Worm (Caenorhabditis elegans) whole organism, late embryonic: ENCODE measurements around the gene piga-1.
A peak's percentile ranks its signal among the peaks of the same experiment; 100 is the strongest.

ENCODE experiments used
- C38D4.7 ChIP-seq: fragments of 200-800 bp; sonication (Bioruptor generic); optimal IDR thresholded peaks from 2 replicates; lab custom pipeline; 2018; ENCODE audit warnings: mild to moderate bottlenecking, missing genetic modification characterization, moderate library complexity, missing compliant biosample characterization
- F13H6.1 ChIP-seq: sonication (generic microtip); optimal IDR thresholded peaks from 2 replicates; lab custom pipeline; 2016; ENCODE audit warnings: missing genetic modification characterization, missing compliant biosample characterization
- K09A11.1 ChIP-seq: sonication (generic microtip); optimal IDR thresholded peaks from 2 replicates; lab custom pipeline; 2017; ENCODE audit warnings: antibody characterized with exemption, mild to moderate bottlenecking, missing genetic modification characterization, missing compliant biosample characterization; ENCODE audit not compliant: insufficient read depth
- T23F11.4 ChIP-seq: fragments of 200-800 bp; sonication (Bioruptor generic); optimal IDR thresholded peaks from 2 replicates; lab custom pipeline; 2018; ENCODE audit warnings: mild to moderate bottlenecking, missing genetic modification characterization, missing compliant biosample characterization
- ceh-18 ChIP-seq: sonication (generic microtip); optimal IDR thresholded peaks from 2 replicates; lab custom pipeline; 2016; ENCODE audit warnings: missing genetic modification characterization, missing compliant biosample characterization
- ceh-30 ChIP-seq: fragments of 150-350 bp; optimal IDR thresholded peaks from 2 replicates; lab custom pipeline; 2014; ENCODE audit warnings: missing biosample characterization, missing genetic modification characterization
- ceh-48 ChIP-seq: sonication (generic microtip); optimal IDR thresholded peaks from 2 replicates; lab custom pipeline; 2016; ENCODE audit warnings: missing genetic modification characterization, inconsistent platforms, missing compliant biosample characterization
- che-1 ChIP-seq: sonication (generic microtip); optimal IDR thresholded peaks from 2 replicates; lab custom pipeline; 2016; ENCODE audit warnings: mild to moderate bottlenecking, missing genetic modification characterization, missing compliant biosample characterization
- dmd-4 ChIP-seq: sonication (generic microtip); optimal IDR thresholded peaks from 2 replicates; lab custom pipeline; 2016; ENCODE audit warnings: borderline replicate concordance, missing genetic modification characterization, missing compliant biosample characterization
- dve-1 ChIP-seq: sonication (generic microtip); optimal IDR thresholded peaks from 2 replicates; lab custom pipeline; 2017; ENCODE audit warnings: antibody characterized with exemption, mild to moderate bottlenecking, missing genetic modification characterization, missing compliant biosample characterization
- elt-2 ChIP-seq: sonication (generic microtip); optimal IDR thresholded peaks from 2 replicates; lab custom pipeline; 2016; ENCODE audit warnings: missing genetic modification reagents, missing genetic modification characterization, missing compliant biosample characterization
- elt-4 ChIP-seq: sonication (generic microtip); optimal IDR thresholded peaks from 2 replicates; lab custom pipeline; 2016; ENCODE audit warnings: missing genetic modification characterization, missing compliant biosample characterization
- eyg-1 ChIP-seq: sonication (generic microtip); optimal IDR thresholded peaks from 2 replicates; lab custom pipeline; 2016; ENCODE audit warnings: missing genotype, missing genetic modification characterization, missing compliant biosample characterization
- hlh-13 ChIP-seq: fragments of 200-800 bp; sonication (Bioruptor generic); optimal IDR thresholded peaks from 2 replicates; lab custom pipeline; 2018; ENCODE audit warnings: mild to moderate bottlenecking, missing genetic modification characterization, missing compliant biosample characterization
- hlh-30 ChIP-seq: sonication (generic microtip); optimal IDR thresholded peaks from 2 replicates; lab custom pipeline; 2017; ENCODE audit warnings: antibody characterized with exemption, missing genetic modification characterization, missing compliant biosample characterization; ENCODE audit not compliant: insufficient read depth
- lin-11 ChIP-seq: fragments of 200-800 bp; sonication (Bioruptor generic); optimal IDR thresholded peaks from 2 replicates; lab custom pipeline; 2018; ENCODE audit warnings: mild to moderate bottlenecking, missing genetic modification characterization, missing compliant biosample characterization
- nfya-1 ChIP-seq: sonication (generic microtip); optimal IDR thresholded peaks from 2 replicates; lab custom pipeline; 2017; ENCODE audit warnings: missing genetic modification characterization, mild to moderate bottlenecking, missing compliant biosample characterization, antibody characterized with exemption, moderate library complexity
- nhr-11 ChIP-seq: fragments of 150-350 bp; optimal IDR thresholded peaks from 2 replicates; lab custom pipeline; 2014; ENCODE audit warnings: missing biosample characterization, missing genetic modification characterization
- nhr-232 ChIP-seq: sonication (generic microtip); optimal IDR thresholded peaks from 2 replicates; lab custom pipeline; 2016; ENCODE audit warnings: missing genetic modification characterization, missing compliant biosample characterization
- pax-1 ChIP-seq: fragments of 150-350 bp; optimal IDR thresholded peaks from 2 replicates; lab custom pipeline; 2014; ENCODE audit warnings: missing biosample characterization, missing genetic modification characterization
- pha-4 ChIP-seq: fragments of 150-350 bp; optimal IDR thresholded peaks from 2 replicates; lab custom pipeline; 2018; ENCODE audit warnings: missing biosample characterization, missing genetic modification reagents, missing genetic modification characterization
- pqm-1 ChIP-seq: sonication (generic microtip); optimal IDR thresholded peaks from 2 replicates; lab custom pipeline; 2016; ENCODE audit warnings: missing genetic modification characterization, missing compliant biosample characterization
- ref-2 ChIP-seq: sonication (generic microtip); optimal IDR thresholded peaks from 2 replicates; lab custom pipeline; 2016; ENCODE audit warnings: missing genetic modification characterization, missing compliant biosample characterization
- rnt-1 ChIP-seq: sonication (generic microtip); optimal IDR thresholded peaks from 2 replicates; lab custom pipeline; 2016; ENCODE audit warnings: missing genetic modification characterization, missing compliant biosample characterization
- syd-9 ChIP-seq: sonication (generic microtip); optimal IDR thresholded peaks from 2 replicates; lab custom pipeline; 2016; ENCODE audit warnings: mild to moderate bottlenecking, missing genetic modification characterization, moderate library complexity, missing compliant biosample characterization
- tbx-7 ChIP-seq: sonication (generic microtip); optimal IDR thresholded peaks from 2 replicates; lab custom pipeline; 2016; ENCODE audit warnings: missing genotype, missing genetic modification characterization, missing compliant biosample characterization
- ttx-3 ChIP-seq: sonication (generic microtip); optimal IDR thresholded peaks from 2 replicates; lab custom pipeline; 2016; ENCODE audit warnings: missing genetic modification reagents, missing genetic modification characterization, missing compliant biosample characterization
- unc-3 ChIP-seq, 2 experiments: fragments of 200-800 bp in 1 of 2; sonication (Bioruptor generic) in 1 of 2; sonication (generic microtip) in 1 of 2; conservative IDR thresholded peaks in 1 of 2; optimal IDR thresholded peaks in 1 of 2; 2 replicates each; pipeline versions ENCODE4 v1.3.6 to Lab custom; 2016 to 2022; ENCODE audit warnings: missing compliant biosample characterization in 2 of 2, missing genetic modification characterization in 2 of 2, missing genetic modification reagents in 1 of 2
- unc-55 ChIP-seq: sonication (generic microtip); optimal IDR thresholded peaks from 2 replicates; lab custom pipeline; 2017; ENCODE audit warnings: missing biosample characterization, missing genetic modification reagents, missing genetic modification characterization
- unc-86 ChIP-seq: sonication (generic microtip); optimal IDR thresholded peaks from 2 replicates; lab custom pipeline; 2016; ENCODE audit warnings: missing genetic modification characterization, missing compliant biosample characterization
- zip-5 ChIP-seq: sonication (generic microtip); optimal IDR thresholded peaks from 2 replicates; lab custom pipeline; 2016; ENCODE audit warnings: missing genetic modification characterization, missing compliant biosample characterization
- ztf-16 ChIP-seq: sonication (generic microtip); optimal IDR thresholded peaks from 2 replicates; lab custom pipeline; 2017; ENCODE audit warnings: missing genetic modification characterization, missing compliant biosample characterization

Gene piga-1

DNA sequence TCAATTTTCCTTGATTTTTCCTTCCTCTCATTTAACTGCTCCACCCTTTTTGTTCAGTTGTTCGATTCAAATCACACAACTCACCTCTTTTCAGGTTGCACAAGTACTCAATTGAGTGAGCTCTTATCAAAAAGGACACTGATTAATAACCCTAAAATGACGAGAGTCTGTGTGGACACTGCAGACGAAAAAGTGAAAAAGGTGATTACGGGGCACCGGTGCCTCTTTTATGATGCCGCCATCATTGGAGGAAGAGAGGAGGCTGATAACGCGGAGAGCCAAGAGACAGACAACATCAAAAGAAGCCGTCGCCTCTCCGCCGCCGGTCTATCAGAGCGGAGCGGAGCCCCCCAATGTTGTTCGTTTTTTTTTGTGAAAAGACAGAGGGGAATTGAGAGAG, 36.3 kb downstream of the piga-1 start, which contains the start of gene sptf-2:
Gene sptf-2 (plus strand): TSS at position 297 of the 400 bp plus-strand sequence.
- no peak for TF ChIP-seq unc-3 (GFP tag; conservative IDR thresholded peaks at IDR 0.05; lab: Robert Waterston, UW)
- TF ChIP-seq unc-3 (tag; optimal IDR thresholded peaks at IDR 0.05; lab: Kevin White, UChicago) = no peak
- TF ChIP-seq elt-2 (tag; lab: Kevin White, UChicago) = peak; percentile 93

DNA sequence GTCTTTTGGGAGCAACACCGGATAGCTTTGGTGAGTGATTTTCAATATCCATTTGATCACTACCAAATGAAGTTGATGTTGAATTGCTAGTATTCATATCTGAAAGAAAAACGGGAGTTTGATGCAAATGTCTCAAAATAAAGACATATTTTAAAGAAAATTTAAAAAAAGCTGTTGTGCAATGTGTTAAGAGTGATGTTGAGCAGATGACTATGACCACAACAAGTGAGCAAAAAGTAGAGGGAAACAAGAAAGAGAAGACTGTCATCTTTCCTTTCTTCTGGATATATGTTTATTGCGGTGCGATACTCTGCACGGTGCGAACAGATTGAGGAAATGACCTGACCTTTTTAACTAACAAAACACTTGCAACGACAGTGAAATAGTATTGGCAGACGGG, 38.1 kb downstream of the piga-1 start, which contains the start of gene T22C8.4:
Gene T22C8.4 (minus strand): TSS at position 101 of the 400 bp plus-strand sequence.
- TF ChIP-seq syd-9 = no peak
- no peak for TF ChIP-seq rnt-1
- TF ChIP-seq ceh-30 (tag; lab: Kevin White, UChicago) = no peak
- TF ChIP-seq zip-5 = no peak
- TF ChIP-seq ceh-18 (tag; lab: Kevin White, UChicago) = no peak
- no peak for TF ChIP-seq elt-2 (tag; lab: Kevin White, UChicago)
- TF ChIP-seq F13H6.1 = no peak
- no peak for TF ChIP-seq pax-1
- TF ChIP-seq ceh-48 (tag; lab: Kevin White, UChicago) = no peak
- TF ChIP-seq pha-4 = no peak
- no peak for TF ChIP-seq hlh-13 (GFP tag; lab: Kevin White, UChicago)
- TF ChIP-seq hlh-30 = no peak
- TF ChIP-seq ttx-3 = no peak
- no peak for TF ChIP-seq nfya-1
- no peak for TF ChIP-seq unc-3 (GFP tag; conservative IDR thresholded peaks at IDR 0.05; lab: Robert Waterston, UW)
- no peak for TF ChIP-seq unc-3 (tag; optimal IDR thresholded peaks at IDR 0.05; lab: Kevin White, UChicago)
- no peak for TF ChIP-seq pqm-1 (tag; lab: Kevin White, UChicago)
- no peak for TF ChIP-seq dmd-4 (tag; lab: Kevin White, UChicago)
- TF ChIP-seq ztf-16 (tag; lab: Kevin White, UChicago) = no peak
- no peak for TF ChIP-seq unc-86 (tag; lab: Kevin White, UChicago)
- TF ChIP-seq T23F11.4 (GFP tag; lab: Kevin White, UChicago) = no peak

DNA sequence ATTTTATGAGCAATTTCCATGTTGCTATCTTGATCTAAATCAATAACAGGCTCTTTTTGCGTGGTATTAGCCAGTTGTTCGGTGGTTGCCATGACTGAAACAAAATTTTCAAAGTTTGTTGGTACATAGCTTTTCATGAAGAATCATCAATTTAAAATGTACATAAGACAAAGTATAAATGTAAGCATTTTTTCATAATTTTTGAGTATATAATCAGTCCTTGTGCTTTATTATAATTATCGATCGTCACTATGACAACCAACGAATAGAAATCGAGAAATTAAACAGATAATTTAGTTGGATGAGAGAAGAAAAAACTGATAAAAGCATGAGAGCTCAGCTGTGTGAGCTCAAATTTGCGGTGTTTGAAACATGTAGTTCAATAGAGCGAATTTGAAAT, 39.6 kb downstream of the piga-1 start, which contains the start of gene T22C8.3:
Gene T22C8.3 (minus strand): TSS at position 101 of the 400 bp plus-strand sequence.
- TF ChIP-seq unc-55 (GFP tag; lab: Kevin White, UChicago) (no peak), F13H6.1 (no peak), ttx-3 (no peak), elt-4 (tag; lab: Kevin White, UChicago) (no peak), nhr-11 (tag; lab: Kevin White, UChicago) (no peak), elt-2 (tag; lab: Kevin White, UChicago) (no peak), tbx-7 (no peak)

DNA sequence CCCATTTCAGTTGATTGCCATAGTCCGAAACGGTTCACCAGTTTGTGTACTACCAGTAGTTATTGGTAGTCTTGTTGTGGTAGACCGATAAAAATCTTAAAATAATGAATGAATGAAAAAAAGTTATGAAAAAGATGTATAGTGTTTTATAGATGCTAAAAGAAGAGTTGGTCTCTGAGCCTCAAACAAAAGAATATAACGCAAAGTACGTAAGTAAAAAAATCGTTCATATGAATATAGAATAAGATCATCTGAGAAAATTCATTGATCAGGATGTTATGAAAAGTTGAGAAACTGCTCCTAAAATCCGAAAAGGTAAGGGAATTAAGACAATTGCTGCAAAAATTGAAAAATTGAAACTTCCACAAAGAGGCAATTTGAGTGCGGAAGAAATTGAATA, 44.0 kb downstream of the piga-1 start, which contains the start of gene chhy-1:
Gene chhy-1 (minus strand): TSS at position 101 of the 400 bp plus-strand sequence.
- TF ChIP-seq che-1 (tag; lab: Kevin White, UChicago) = no peak
- TF ChIP-seq pax-1 = no peak
- TF ChIP-seq ceh-18 (tag; lab: Kevin White, UChicago) = no peak
- TF ChIP-seq nhr-232 (tag; lab: Kevin White, UChicago) = no peak
- TF ChIP-seq C38D4.7 = no peak
- no peak for TF ChIP-seq dve-1 (tag; lab: Kevin White, UChicago)
- TF ChIP-seq tbx-7 = no peak
- TF ChIP-seq ref-2 (tag; lab: Kevin White, UChicago) = no peak
- TF ChIP-seq eyg-1 (tag; lab: Kevin White, UChicago) = no peak
- no peak for TF ChIP-seq lin-11 (tag; lab: Kevin White, UChicago)
- TF ChIP-seq K09A11.1 (tag; lab: Kevin White, UChicago) = no peak

DNA sequence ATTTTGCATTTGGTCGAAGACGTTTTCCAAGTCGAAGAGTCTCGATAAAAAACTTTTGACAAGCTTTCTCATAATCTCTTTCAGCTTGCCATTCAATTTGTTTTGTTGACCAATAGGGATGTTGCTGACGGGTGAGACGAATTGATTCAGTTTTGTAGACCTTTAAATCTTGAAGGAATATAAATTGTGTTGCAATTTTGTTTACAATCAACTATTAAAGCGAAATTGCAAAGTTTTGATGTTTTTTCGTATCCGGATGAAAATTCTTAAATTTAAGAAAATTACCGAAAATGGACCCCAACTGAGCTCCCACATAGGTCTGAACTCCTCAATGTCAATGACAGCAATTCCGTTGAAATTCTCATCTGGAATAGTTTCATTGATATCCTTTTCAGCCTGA, 45.4 kb downstream of the piga-1 start:
- no peak for TF ChIP-seq zip-5
- TF ChIP-seq lin-11 (tag; lab: Kevin White, UChicago) = no peak
- TF ChIP-seq tbx-7 = no peak
